Worm (Caenorhabditis elegans): ENCODE data around the gene Y38C1AA.1.

DNA sequence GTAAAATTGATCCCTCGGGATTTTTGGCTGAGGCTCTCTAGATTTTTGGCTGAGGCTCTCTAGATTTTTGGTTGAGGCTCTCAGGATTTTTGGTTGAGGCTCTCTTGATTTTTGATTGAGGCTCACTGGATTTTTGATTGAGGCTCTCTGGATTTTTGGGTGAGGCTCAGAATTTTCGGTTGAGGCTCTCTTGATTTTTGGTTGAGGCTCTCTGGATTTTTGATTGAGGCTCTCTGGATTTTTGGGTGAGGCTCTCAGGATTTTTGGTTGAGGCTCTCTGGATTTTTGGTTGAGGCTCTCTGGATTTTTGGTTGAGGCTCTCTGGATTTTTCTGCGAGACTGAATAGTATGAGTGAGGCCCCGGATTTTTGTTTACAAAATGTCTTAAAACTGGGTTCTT, 28.2 kb downstream of the Y38C1AA.1 start:
- TF ChIP-seq elt-1 (tag; optimal IDR thresholded peaks at IDR 0.05) (no peak), ceh-82 (tag; optimal IDR thresholded peaks at IDR 0.05) (no peak), ztf-11 (tag; optimal IDR thresholded peaks at IDR 0.05) (no peak), fkh-10 (GFP tag; optimal IDR thresholded peaks at IDR 0.05) (no peak), nhr-28 (tag; optimal IDR thresholded peaks at IDR 0.05) (no peak), ama-1 (optimal IDR thresholded peaks at IDR 0.05) (no peak), nhr-77 (tag; optimal IDR thresholded peaks at IDR 0.05) (no peak), fkh-2 (tag; optimal IDR thresholded peaks at IDR 0.05) (no peak), sea-2 (GFP tag; optimal IDR thresholded peaks at IDR 0.05) (no peak), mdl-1 (tag; optimal IDR thresholded peaks at IDR 0.05) (no peak), ztf-4 (tag; optimal IDR thresholded peaks at IDR 0.05) (no peak)
